Worm (Caenorhabditis elegans): ENCODE measurements around the gene D1069.3.

The D1069.3 gene

DNA sequence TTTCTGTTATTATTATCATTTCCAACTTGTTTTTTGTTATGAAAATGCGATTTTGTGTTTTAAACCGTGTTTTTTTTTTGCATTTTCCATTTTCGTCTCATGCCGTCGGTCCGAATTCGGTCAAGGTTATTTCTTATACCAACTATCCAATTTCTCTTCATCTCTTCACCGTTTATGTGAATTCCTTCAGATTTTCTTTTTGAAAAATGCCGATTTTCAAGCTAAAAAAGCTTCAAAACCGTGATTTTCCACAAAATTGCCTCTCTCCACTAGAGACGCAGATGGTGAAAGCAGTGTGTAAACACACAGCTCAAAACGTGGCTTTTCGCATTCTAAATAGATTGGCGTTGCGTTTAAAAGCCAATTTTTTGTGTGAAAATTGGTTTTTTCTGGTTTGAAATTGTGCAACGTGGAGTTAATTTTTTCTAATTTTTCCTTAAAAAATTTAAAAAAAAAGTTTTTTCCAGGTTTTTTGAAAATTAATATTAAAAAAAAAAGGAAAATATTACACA lies 40.2 kb upstream of the D1069.3 start:
- TF ChIP-seq Y48G9A.11 (GFP tag; IDR thresholded peaks at IDR 0.05) (no peak), ceh-62 (tag; optimal IDR thresholded peaks at IDR 0.05) (no peak), lin-38 (GFP tag; IDR thresholded peaks at IDR 0.05) (0 out of 2 replicates have a peak, but pooled peaks have one; percentile 15), dpl-1 (GFP tag; optimal IDR thresholded peaks at IDR 0.05) (no peak), aha-1 (tag) (peak; percentile 37), fos-1 (tag; optimal IDR thresholded peaks at IDR 0.05) (no peak), dmd-9 (GFP tag; IDR thresholded peaks at IDR 0.05) (no peak), snpc-4 (tag; optimal IDR thresholded peaks at IDR 0.05) (no peak), Y75B8A.6 (GFP tag; IDR thresholded peaks at IDR 0.05) (no peak), lim-7 (GFP tag; IDR thresholded peaks at IDR 0.05) (no peak), mep-1 (tag; optimal IDR thresholded peaks at IDR 0.05) (no peak), daf-19 (GFP tag; conservative IDR thresholded peaks at IDR 0.05) (no peak), nhr-102 (tag; optimal IDR thresholded peaks at IDR 0.05) (no peak), lin-39 (tag; optimal IDR thresholded peaks at IDR 0.05) (no peak), dmd-8 (GFP tag; IDR thresholded peaks at IDR 0.05) (no peak), ama-1 (optimal IDR thresholded peaks at IDR 0.05) (peak; percentile 53), F26F4.8 (GFP tag; conservative IDR thresholded peaks at IDR 0.05) (no peak), hif-1 (tag; optimal IDR thresholded peaks at IDR 0.05) (peak in 1 of 2 experiments; percentile 8), lin-15B (tag; optimal IDR thresholded peaks at IDR 0.05) (no peak), daf-16 (GFP tag; optimal IDR thresholded peaks at IDR 0.05) (no peak), daf-16 (tag; optimal IDR thresholded peaks at IDR 0.05) (peak; percentile 76), madf-5 (GFP tag; IDR thresholded peaks at IDR 0.05) (no peak), hmg-1.1 (GFP tag; IDR thresholded peaks at IDR 0.05) (no peak), set-16 (GFP tag; IDR thresholded peaks at IDR 0.05) (no peak), pqm-1 (tag; optimal IDR thresholded peaks at IDR 0.05) (no peak), F37D6.2 (tag; optimal IDR thresholded peaks at IDR 0.05) (no peak), lsy-2 (tag; optimal IDR thresholded peaks at IDR 0.05) (no peak), nhr-237 (tag; optimal IDR thresholded peaks at IDR 0.05) (no peak), ztf-11 (tag; optimal IDR thresholded peaks at IDR 0.05) (no peak), tag-97 (GFP tag; IDR thresholded peaks at IDR 0.05) (no peak), duxl-1 (tag; optimal IDR thresholded peaks at IDR 0.05; ENCODE audit: poor library complexity) (no peak), nhr-6 (tag; optimal IDR thresholded peaks at IDR 0.05) (no peak), F49E8.2 (tag; optimal IDR thresholded peaks at IDR 0.05; ENCODE audit: borderline replicate concordance) (no peak), ces-1 (GFP tag; optimal IDR thresholded peaks at IDR 0.05) (no peak), nhr-111 (GFP tag; optimal IDR thresholded peaks at IDR 0.05) (no peak), nhr-25 (tag; optimal IDR thresholded peaks at IDR 0.05; ENCODE audit: borderline replicate concordance, insufficient read depth) (no peak), cey-2 (tag; optimal IDR thresholded peaks at IDR 0.05; ENCODE audit: borderline replicate concordance, insufficient read depth) (no peak)

DNA sequence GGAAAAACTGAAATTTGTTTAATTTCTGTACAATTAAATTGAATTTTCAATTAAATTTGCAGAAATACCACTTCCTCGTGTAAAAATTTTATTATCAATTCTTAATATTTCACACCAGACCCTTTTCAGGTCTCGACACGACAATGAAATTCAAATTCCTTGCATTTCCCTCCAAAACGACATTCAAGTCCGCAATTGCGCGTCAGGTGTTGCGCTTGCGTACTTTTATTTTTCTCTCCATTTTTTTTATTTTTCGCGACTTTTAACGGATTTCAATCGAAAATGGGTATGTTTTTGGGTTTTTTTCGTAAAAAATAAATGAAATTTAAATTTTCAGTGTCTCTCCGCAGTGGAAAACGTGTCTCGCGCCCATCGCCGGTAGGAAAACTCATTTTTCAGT lies 38.3 kb upstream of the D1069.3 start, which contains the start of gene C03H5.3:
Gene C03H5.3 (plus strand): TSS at position 132 of the 400 bp plus-strand sequence.
- TF ChIP-seq F49E8.2 (tag; optimal IDR thresholded peaks at IDR 0.05; ENCODE audit: borderline replicate concordance) (no peak), ceh-62 (tag; optimal IDR thresholded peaks at IDR 0.05) (no peak), aha-1 (tag) (peak; percentile 19), dpl-1 (GFP tag; optimal IDR thresholded peaks at IDR 0.05) (peak; percentile 94), dmd-6 (GFP tag; IDR thresholded peaks at IDR 0.05) (no peak), madf-5 (GFP tag; IDR thresholded peaks at IDR 0.05) (no peak), fkh-10 (GFP tag; optimal IDR thresholded peaks at IDR 0.05) (no peak), nhr-76 (tag; optimal IDR thresholded peaks at IDR 0.05) (no peak), mes-2 (tag; optimal IDR thresholded peaks at IDR 0.05; ENCODE audit: poor library complexity, severe bottlenecking) (peak; percentile 58), lim-7 (GFP tag; IDR thresholded peaks at IDR 0.05) (no peak), pha-4 (GFP tag; IDR thresholded peaks at IDR 0.05) (no peak), pha-4 (tag; optimal IDR thresholded peaks at IDR 0.05) (no peak), cey-2 (tag; optimal IDR thresholded peaks at IDR 0.05; ENCODE audit: borderline replicate concordance, insufficient read depth) (no peak), ceh-44 (GFP tag; IDR thresholded peaks at IDR 0.05) (no peak)

All from whole organism, L4 larva.